Worm (Caenorhabditis elegans) whole organism, L4 larva: Measurements from ENCODE around the gene iars-1.

Source experiments
- D1046.2 ChIP-seq: fragments of 200-800 bp; sonication (Bioruptor generic); IDR thresholded peaks from 2 replicates; pipeline ENCODE4 v1.3.6; 2022; ENCODE audit warnings: missing genetic modification characterization, missing compliant biosample characterization
- F26F4.8 ChIP-seq: fragments of 200-800 bp; sonication (Bioruptor generic); conservative IDR thresholded peaks from 2 replicates; pipeline ENCODE4 v1.3.6; 2022; ENCODE audit warnings: missing genetic modification characterization, missing compliant biosample characterization
- F37D6.2 ChIP-seq: sonication (generic microtip); optimal IDR thresholded peaks from 2 replicates; lab custom pipeline; 2016; ENCODE audit warnings: mild to moderate bottlenecking, missing genetic modification characterization, missing compliant biosample characterization
- R02D3.7 ChIP-seq: fragments of 150-350 bp; sonication (generic microtip); optimal IDR thresholded peaks from 3 replicates; lab custom pipeline; 2014; ENCODE audit warnings: missing biosample characterization, missing genetic modification characterization
- T20F7.1 ChIP-seq: fragments of 200-800 bp; sonication (Bioruptor generic); optimal IDR thresholded peaks from 2 replicates; lab custom pipeline; 2018; ENCODE audit warnings: mild to moderate bottlenecking, missing genetic modification characterization, missing compliant biosample characterization
- Y48G9A.11 ChIP-seq: fragments of 200-800 bp; sonication (Bioruptor generic); IDR thresholded peaks from 2 replicates; pipeline ENCODE4 v1.3.6; 2022; ENCODE audit warnings: missing genetic modification reagents, missing genetic modification characterization, missing compliant biosample characterization
- Y75B8A.6 ChIP-seq: fragments of 200-800 bp; sonication (Bioruptor generic); IDR thresholded peaks from 2 replicates; pipeline ENCODE4 v1.3.6; 2022; ENCODE audit warnings: missing genetic modification reagents, missing genetic modification characterization, missing compliant biosample characterization
- ZK337.2 ChIP-seq: fragments of 200-800 bp; sonication (Bioruptor generic); IDR thresholded peaks from 2 replicates; pipeline ENCODE4 v1.3.6; 2022; ENCODE audit warnings: missing genetic modification reagents, missing genetic modification characterization, missing compliant biosample characterization
- arid-1 ChIP-seq: fragments of 200-800 bp; sonication (Bioruptor generic); conservative IDR thresholded peaks from 2 replicates; pipeline ENCODE4 v1.3.6; 2022; ENCODE audit warnings: missing genetic modification reagents, missing genetic modification characterization, missing compliant biosample characterization
- ceh-20 ChIP-seq: fragments of 200-800 bp; sonication (Bioruptor generic); IDR thresholded peaks from 2 replicates; pipeline ENCODE4 v1.3.6; 2022; ENCODE audit warnings: missing genetic modification reagents, missing genetic modification characterization, missing compliant biosample characterization
- ceh-28 ChIP-seq: fragments of 150-350 bp; optimal IDR thresholded peaks from 2 replicates; lab custom pipeline; 2014; ENCODE audit warnings: missing biosample characterization, missing genetic modification reagents, missing genetic modification characterization
- ceh-44 ChIP-seq: fragments of 200-800 bp; sonication (Bioruptor generic); IDR thresholded peaks from 2 replicates; pipeline ENCODE4 v1.3.6; 2022; ENCODE audit warnings: missing genetic modification reagents, missing genetic modification characterization, missing compliant biosample characterization
- ceh-82 ChIP-seq: sonication (generic microtip); optimal IDR thresholded peaks from 2 replicates; lab custom pipeline; 2017; ENCODE audit warnings: missing biosample characterization, missing genetic modification characterization
- cey-2 ChIP-seq: sonication (generic microtip); optimal IDR thresholded peaks from 3 replicates; lab custom pipeline; 2017; ENCODE audit warnings: missing genetic modification characterization, mild to moderate bottlenecking, missing compliant biosample characterization, antibody characterized with exemption, borderline replicate concordance; ENCODE audit not compliant: insufficient read depth
- ctbp-1 ChIP-seq: fragments of 200-800 bp; sonication (Bioruptor generic); IDR thresholded peaks from 2 replicates; pipeline ENCODE4 v1.3.6; 2022; ENCODE audit warnings: missing genetic modification reagents, missing genetic modification characterization, missing compliant biosample characterization
- daf-19 ChIP-seq: fragments of 200-800 bp; sonication (Bioruptor generic); conservative IDR thresholded peaks from 2 replicates; pipeline ENCODE4 v1.3.6; 2022; ENCODE audit warnings: missing genetic modification characterization, missing compliant biosample characterization
- dmd-6 ChIP-seq: fragments of 200-800 bp; sonication (Bioruptor generic); IDR thresholded peaks from 2 replicates; pipeline ENCODE4 v1.3.6; 2022; ENCODE audit warnings: missing genetic modification reagents, missing genetic modification characterization, missing compliant biosample characterization
- egl-27 ChIP-seq: sonication (generic microtip); optimal IDR thresholded peaks from 3 replicates; lab custom pipeline; 2017; ENCODE audit warnings: missing biosample characterization, missing genetic modification reagents, missing genetic modification characterization
- egl-43 ChIP-seq: fragments of 200-800 bp; sonication (Bioruptor generic); IDR thresholded peaks from 2 replicates; pipeline ENCODE4 v1.3.6; 2022; ENCODE audit warnings: missing genetic modification reagents, missing genetic modification characterization, missing compliant biosample characterization
- fkh-10 ChIP-seq: fragments of 150-350 bp; optimal IDR thresholded peaks from 2 replicates; lab custom pipeline; 2014; ENCODE audit warnings: missing biosample characterization, missing genetic modification reagents, missing genetic modification characterization
- fos-1 ChIP-seq: fragments of 150-350 bp; optimal IDR thresholded peaks from 2 replicates; lab custom pipeline; 2014; ENCODE audit warnings: missing biosample characterization, missing genetic modification characterization
- gei-8 ChIP-seq: fragments of 200-800 bp; sonication (Bioruptor generic); optimal IDR thresholded peaks from 2 replicates; lab custom pipeline; 2018; ENCODE audit warnings: mild to moderate bottlenecking, missing genetic modification characterization, missing compliant biosample characterization
- hlh-11 ChIP-seq: fragments of 200-800 bp; sonication (Bioruptor generic); optimal IDR thresholded peaks from 2 replicates; lab custom pipeline; 2018; ENCODE audit warnings: mild to moderate bottlenecking, missing genetic modification characterization, missing compliant biosample characterization
- hlh-30 ChIP-seq: sonication (generic microtip); optimal IDR thresholded peaks from 2 replicates; lab custom pipeline; 2017; ENCODE audit warnings: antibody characterized with exemption, mild to moderate bottlenecking, missing genetic modification characterization, missing compliant biosample characterization; ENCODE audit not compliant: insufficient read depth
- lim-7 ChIP-seq: fragments of 200-800 bp; sonication (Bioruptor generic); IDR thresholded peaks from 2 replicates; pipeline ENCODE4 v1.3.6; 2022; ENCODE audit warnings: missing genetic modification characterization, missing compliant biosample characterization
- lin-1 ChIP-seq: fragments of 200-800 bp; sonication (Bioruptor generic); IDR thresholded peaks from 2 replicates; pipeline ENCODE4 v1.3.6; 2022; ENCODE audit warnings: missing genetic modification reagents, missing genetic modification characterization, missing compliant biosample characterization
- lin-15B ChIP-seq: fragments of 150-350 bp; sonication (generic microtip); optimal IDR thresholded peaks from 3 replicates; lab custom pipeline; 2014; ENCODE audit warnings: missing biosample characterization, missing genetic modification characterization
- lin-29 ChIP-seq: fragments of 200-800 bp; sonication (Bioruptor generic); IDR thresholded peaks from 2 replicates; pipeline ENCODE4 v1.3.6; 2022; ENCODE audit warnings: missing genetic modification reagents, missing genetic modification characterization, missing compliant biosample characterization
- lsy-2 ChIP-seq, 2 experiments: fragments of 150-350 bp in 1 of 2; sonication (generic microtip) in 1 of 2; optimal IDR thresholded peaks; 2 replicates each; lab custom pipeline; 2014 to 2017; ENCODE audit warnings: missing biosample characterization in 2 of 2, missing genetic modification characterization in 2 of 2
- madf-5 ChIP-seq, 2 experiments: fragments of 200-800 bp; sonication (Bioruptor generic); IDR thresholded peaks; 2 replicates each; pipeline ENCODE4 v1.3.6; 2022; ENCODE audit warnings: missing compliant biosample characterization in 2 of 2, missing genetic modification characterization in 2 of 2
- madf-9 ChIP-seq: fragments of 200-800 bp; sonication (Bioruptor generic); conservative IDR thresholded peaks from 2 replicates; pipeline ENCODE4 v1.3.6; 2022; ENCODE audit warnings: missing genetic modification reagents, missing genetic modification characterization, missing compliant biosample characterization
- mdl-1 ChIP-seq, 2 experiments: fragments of 150-350 bp in 1 of 2; sonication (generic microtip) in 1 of 2; optimal IDR thresholded peaks; 2 replicates each; lab custom pipeline; 2014 to 2017; ENCODE audit warnings: missing biosample characterization in 2 of 2, missing genetic modification characterization in 2 of 2
- mdt-29 ChIP-seq: fragments of 200-800 bp; sonication (Bioruptor generic); IDR thresholded peaks from 2 replicates; pipeline ENCODE4 v1.3.6; 2022; ENCODE audit warnings: missing genetic modification reagents, missing genetic modification characterization, missing compliant biosample characterization
- mep-1 ChIP-seq: fragments of 150-350 bp; sonication (generic microtip); optimal IDR thresholded peaks from 3 replicates; lab custom pipeline; 2014; ENCODE audit warnings: missing biosample characterization, missing genetic modification characterization
- mxl-2 ChIP-seq: fragments of 200-800 bp; sonication (Bioruptor generic); conservative IDR thresholded peaks from 2 replicates; pipeline ENCODE4 v1.3.6; 2022; ENCODE audit warnings: missing genetic modification reagents, missing genetic modification characterization, missing compliant biosample characterization
- nhr-10 ChIP-seq: fragments of 150-350 bp; optimal IDR thresholded peaks from 2 replicates; lab custom pipeline; 2014; ENCODE audit warnings: missing biosample characterization, missing genetic modification characterization
- nhr-11 ChIP-seq: fragments of 150-350 bp; optimal IDR thresholded peaks from 2 replicates; lab custom pipeline; 2014; ENCODE audit warnings: missing biosample characterization, missing genetic modification characterization
- nhr-237 ChIP-seq: sonication (generic microtip); optimal IDR thresholded peaks from 2 replicates; lab custom pipeline; 2017; ENCODE audit warnings: missing biosample characterization, missing genetic modification characterization
- nhr-28 ChIP-seq: fragments of 150-350 bp; optimal IDR thresholded peaks from 2 replicates; lab custom pipeline; 2014; ENCODE audit warnings: missing biosample characterization, missing genetic modification characterization
- nhr-48 ChIP-seq: sonication (generic microtip); optimal IDR thresholded peaks from 2 replicates; lab custom pipeline; 2016; ENCODE audit warnings: mild to moderate bottlenecking, missing genetic modification characterization, missing compliant biosample characterization
- php-3 ChIP-seq: fragments of 200-800 bp; sonication (Bioruptor generic); IDR thresholded peaks from 2 replicates; pipeline ENCODE4 v1.3.6; 2022; ENCODE audit warnings: missing genetic modification reagents, missing genetic modification characterization, missing compliant biosample characterization
- pqm-1 ChIP-seq: sonication (generic microtip); optimal IDR thresholded peaks from 2 replicates; lab custom pipeline; 2017; ENCODE audit warnings: missing biosample characterization, missing genetic modification characterization
- rbr-2 ChIP-seq: sonication (generic microtip); optimal IDR thresholded peaks from 2 replicates; lab custom pipeline; 2016; ENCODE audit warnings: missing genotype, missing genetic modification characterization, missing compliant biosample characterization
- saeg-2 ChIP-seq: fragments of 200-800 bp; sonication (Bioruptor generic); IDR thresholded peaks from 2 replicates; pipeline ENCODE4 v1.3.6; 2022; ENCODE audit warnings: missing genetic modification reagents, missing genetic modification characterization, missing compliant biosample characterization
- snpc-4 ChIP-seq: fragments of 150-350 bp; optimal IDR thresholded peaks from 2 replicates; lab custom pipeline; 2014; ENCODE audit warnings: missing biosample characterization, missing genetic modification characterization
- tra-1 ChIP-seq: fragments of 200-800 bp; sonication (Bioruptor generic); IDR thresholded peaks from 2 replicates; pipeline ENCODE4 v1.3.6; 2022; ENCODE audit warnings: missing genetic modification reagents, missing genetic modification characterization, missing compliant biosample characterization
- unc-39 ChIP-seq: sonication (generic microtip); optimal IDR thresholded peaks from 2 replicates; lab custom pipeline; 2017; ENCODE audit warnings: missing biosample characterization, missing genetic modification characterization
- zip-11 ChIP-seq: fragments of 200-800 bp; sonication (Bioruptor generic); IDR thresholded peaks from 2 replicates; pipeline ENCODE4 v1.3.6; 2022; ENCODE audit warnings: missing genetic modification characterization, missing compliant biosample characterization
- ztf-11 ChIP-seq: fragments of 150-350 bp; optimal IDR thresholded peaks from 2 replicates; lab custom pipeline; 2014; ENCODE audit warnings: missing biosample characterization, missing genetic modification characterization

The iars-1 gene

ce11 chrIV:10339701-10340100 lies 28.7 kb upstream of the iars-1 start:
- TF ChIP-seq egl-43 (no peak), ceh-44 (GFP tag; lab: Robert Waterston, UW) (no peak), nhr-11 (peak; percentile 9), fos-1 (no peak)

ce11 chrIV:10341618-10342360 lies 26.6 kb upstream of the iars-1 start:
- TF ChIP-seq lsy-2 (tag; optimal IDR thresholded peaks at IDR 0.05; lab: Kevin White, UChicago) (no peak), nhr-48 (tag; lab: Kevin White, UChicago) (no peak), saeg-2 (GFP tag; lab: Robert Waterston, UW) (no peak), tra-1 (no peak), cey-2 (tag; lab: Kevin White, UChicago) (no peak), hlh-30 (peak; percentile 33), ztf-11 (tag; lab: Kevin White, UChicago) (no peak), mdl-1 (tag; optimal IDR thresholded peaks at IDR 0.05; lab: Kevin White, UChicago) (no peak), snpc-4 (no peak), dmd-6 (GFP tag; lab: Robert Waterston, UW) (no peak), D1046.2 (no peak), F37D6.2 (peak; percentile 1), lin-1 (GFP tag; lab: Robert Waterston, UW) (no peak), nhr-237 (tag; lab: Kevin White, UChicago) (no peak), nhr-28 (tag; lab: Kevin White, UChicago) (no peak), nhr-10 (tag; lab: Kevin White, UChicago) (no peak), R02D3.7 (tag; lab: Kevin White, UChicago) (no peak), madf-5 (GFP tag; IDR thresholded peaks at IDR 0.05; lab: Robert Waterston, UW) (no peak), mdt-29 (GFP tag; lab: Robert Waterston, UW) (no peak), ceh-44 (GFP tag; lab: Robert Waterston, UW) (no peak), lin-15B (tag; lab: Kevin White, UChicago) (no peak), ctbp-1 (GFP tag; lab: Robert Waterston, UW) (peak; percentile 62; the same call in 1 of the 2 replicates), ceh-82 (tag; lab: Kevin White, UChicago) (no peak), nhr-11 (no peak), F26F4.8 (GFP tag; lab: Robert Waterston, UW) (no peak), Y75B8A.6 (GFP tag; lab: Robert Waterston, UW) (no peak), arid-1 (GFP tag; lab: Robert Waterston, UW) (no peak), ZK337.2 (no peak), daf-19 (GFP tag; lab: Robert Waterston, UW) (no peak), ceh-28 (tag; lab: Kevin White, UChicago) (no peak), ceh-20 (0 out of 2 replicates have a peak, but pooled peaks have one; percentile 53), T20F7.1 (no peak), unc-39 (tag; lab: Kevin White, UChicago) (no peak), madf-9 (GFP tag; lab: Robert Waterston, UW) (no peak), fkh-10 (GFP tag; lab: Kevin White, UChicago) (peak; percentile 35), rbr-2 (tag; lab: Kevin White, UChicago) (peak; percentile 55), egl-27 (tag; lab: Kevin White, UChicago) (no peak), zip-11 (GFP tag; lab: Robert Waterston, UW) (no peak), php-3 (no peak), pqm-1 (tag; lab: Kevin White, UChicago) (no peak), hlh-11 (no peak), Y48G9A.11 (GFP tag; lab: Robert Waterston, UW) (no peak), mep-1 (tag; lab: Kevin White, UChicago) (no peak), gei-8 (no peak), lin-29 (GFP tag; lab: Robert Waterston, UW) (no peak), lim-7 (GFP tag; lab: Robert Waterston, UW) (no peak), mxl-2 (GFP tag; lab: Robert Waterston, UW) (no peak)
